Worm (Caenorhabditis elegans) whole organism, L4/young adult: ENCODE data around the gene W03H9.1.

Experiments
- W03F9.2 ChIP-seq: fragments of 150-350 bp; optimal IDR thresholded peaks from 2 replicates; lab custom pipeline; 2014; ENCODE audit warnings: missing biosample characterization, missing genetic modification characterization
- dao-5 ChIP-seq: sonication (generic microtip); optimal IDR thresholded peaks from 2 replicates; lab custom pipeline; 2016; ENCODE audit warnings: missing genotype, missing genetic modification characterization, moderate library complexity, missing compliant biosample characterization
- him-1 ChIP-seq: sonication (generic microtip); optimal IDR thresholded peaks from 2 replicates; lab custom pipeline; 2016; ENCODE audit warnings: missing genotype, missing genetic modification reagents, missing genetic modification characterization, missing compliant biosample characterization

DNA sequence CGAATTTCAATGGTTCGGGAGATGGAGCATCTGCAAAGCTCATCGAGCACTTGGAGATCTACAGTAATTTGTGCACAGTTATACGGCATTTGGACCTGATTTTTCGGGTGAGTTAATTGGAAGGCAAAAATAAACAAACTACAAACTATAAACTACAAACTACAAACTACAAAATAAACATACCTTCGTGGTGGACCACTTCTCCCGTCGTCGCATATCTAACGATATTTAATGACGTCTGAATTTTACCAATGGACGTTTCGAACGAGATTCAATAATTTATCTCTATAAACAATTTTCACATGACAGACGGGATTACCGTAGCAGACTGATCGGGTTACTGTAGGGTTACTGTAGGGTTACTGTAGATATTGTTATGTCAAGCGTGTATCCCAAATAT, 43.8 kb downstream of the W03H9.1 start:
- TF ChIP-seq him-1 (tag; lab: Kevin White, UChicago) (no peak), W03F9.2 (no peak), dao-5 (tag; lab: Kevin White, UChicago) (no peak)
